Fruit fly (Drosophila melanogaster) Kc167 (cell line): ENCODE results near the gene opa.

Experiments
- Myc ChIP-seq: fragments of >200 bp; optimal IDR thresholded peaks from 2 replicates; lab custom pipeline; 2017; ENCODE audit warnings: missing external identifiers
- Sin3A ChIP-seq: fragments of >200 bp; optimal IDR thresholded peaks from 2 replicates; lab custom pipeline; 2018; ENCODE audit warnings: missing external identifiers
- h ChIP-seq: fragments of >200 bp; optimal IDR thresholded peaks from 3 replicates; lab custom pipeline; 2018; ENCODE audit warnings: missing external identifiers
- insv ChIP-seq: fragments of >200 bp; optimal IDR thresholded peaks from 3 replicates; lab custom pipeline; 2018; ENCODE audit warnings: missing external identifiers
- psq ChIP-seq: fragments of >200 bp; optimal IDR thresholded peaks from 2 replicates; lab custom pipeline; 2017; ENCODE audit warnings: missing external identifiers
- ttk ChIP-seq: sonication (Bioruptor generic); optimal IDR thresholded peaks from 2 replicates; lab custom pipeline; 2017; ENCODE audit warnings: missing external identifiers

dm6 chr3R:4846787-4847186 is 5.8 kb upstream of the opa start:
- no peak for TF ChIP-seq psq
- TF ChIP-seq ttk (lab: Kevin White, UChicago) = no peak
- no peak for TF ChIP-seq h (lab: Kevin White, UChicago)
- no peak for TF ChIP-seq Myc (lab: Kevin White, UChicago)
- TF ChIP-seq insv = no peak
- no peak for TF ChIP-seq Sin3A
